Worm (Caenorhabditis elegans): ENCODE results near the gene bec-1.

bec-1 gene

DNA sequence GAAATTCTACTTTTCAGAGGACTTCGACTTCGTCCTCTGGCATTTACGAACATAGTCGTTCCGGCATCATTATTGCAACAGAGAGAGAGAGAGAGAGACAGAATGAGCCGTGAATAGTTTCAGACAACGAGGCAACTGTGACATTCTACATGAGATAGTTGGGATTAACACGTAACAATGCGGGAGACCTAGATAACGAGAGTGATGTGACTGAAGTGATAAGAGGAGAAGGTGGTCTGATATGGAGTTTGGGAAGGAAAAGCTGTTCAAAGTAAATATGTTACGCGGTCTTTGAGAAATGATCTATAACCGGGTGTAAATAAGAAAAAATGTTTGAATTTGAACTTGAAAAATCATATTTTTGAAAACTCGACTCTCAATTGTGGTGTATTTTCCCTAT lies 4.8 kb downstream of the bec-1 start:
- TF ChIP-seq lin-14 (GFP tag; optimal IDR thresholded peaks at IDR 0.05) (peak; percentile 12), hpl-2 (GFP tag; optimal IDR thresholded peaks at IDR 0.05) (no peak), egl-13 (tag; optimal IDR thresholded peaks at IDR 0.05) (no peak), F16B12.6 (tag; optimal IDR thresholded peaks at IDR 0.05) (no peak), mab-9 (GFP tag; IDR thresholded peaks at IDR 0.05) (no peak), elt-2 (tag; optimal IDR thresholded peaks at IDR 0.05) (peak; percentile 58), ztf-11 (tag; optimal IDR thresholded peaks at IDR 0.05) (no peak), lin-35 (GFP tag; optimal IDR thresholded peaks at IDR 0.05) (peak in 1 of 2 experiments; percentile 24)

DNA sequence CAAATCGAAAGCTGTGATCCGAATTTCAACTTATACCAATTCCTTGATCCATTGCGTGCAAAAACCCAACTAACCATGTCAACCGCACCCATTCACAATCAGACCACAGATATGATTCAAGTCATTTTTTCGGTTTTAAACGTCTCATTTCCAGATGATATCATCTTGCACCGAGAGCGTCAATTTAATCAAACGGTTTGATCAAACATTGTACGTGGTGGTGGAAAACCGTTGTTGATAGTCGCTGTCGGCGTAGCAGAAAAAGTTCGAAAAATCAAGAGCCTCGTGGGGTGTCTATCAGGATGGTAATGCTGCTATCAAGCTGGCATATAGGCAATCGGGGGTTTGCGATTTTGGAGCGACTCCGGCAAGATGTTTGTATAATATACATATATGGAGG lies 5.3 kb downstream of the bec-1 start:
- peak in 1 of 2 experiments; percentile 3 for TF ChIP-seq mdl-1 (tag; optimal IDR thresholded peaks at IDR 0.05)
- TF ChIP-seq pax-3 (tag; optimal IDR thresholded peaks at IDR 0.05): no peak
- TF ChIP-seq C04F5.9 (tag; optimal IDR thresholded peaks at IDR 0.05): no peak
- no peak for TF ChIP-seq snu-23 (GFP tag; optimal IDR thresholded peaks at IDR 0.05)
- no peak for TF ChIP-seq lin-15B (tag; optimal IDR thresholded peaks at IDR 0.05)
- TF ChIP-seq elt-2 (tag; optimal IDR thresholded peaks at IDR 0.05): peak; percentile 57
- no peak for TF ChIP-seq ceh-8 (GFP tag; optimal IDR thresholded peaks at IDR 0.05)

DNA sequence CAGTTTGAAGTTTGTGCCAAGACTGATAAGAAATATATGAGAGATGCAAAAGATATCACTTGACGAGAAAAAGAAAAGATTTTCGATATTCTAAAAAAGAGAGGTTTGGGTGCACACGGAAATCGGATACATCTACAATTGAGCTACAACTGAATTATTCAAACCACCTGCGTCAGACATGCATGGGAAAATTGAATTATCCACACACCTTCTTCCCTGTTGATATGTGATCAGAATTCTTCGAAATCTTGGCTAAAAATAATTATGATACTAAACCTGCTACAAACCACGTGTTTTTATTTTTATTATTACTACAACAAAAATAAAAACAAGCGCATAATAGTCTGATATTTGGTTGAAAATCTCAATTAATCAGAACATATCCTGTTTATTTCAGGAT lies 6.0 kb downstream of the bec-1 start:
- TF ChIP-seq fkh-8 (tag; optimal IDR thresholded peaks at IDR 0.05) (peak; percentile 72), unc-86 (tag; optimal IDR thresholded peaks at IDR 0.05) (peak; percentile 24), efl-1 (optimal IDR thresholded peaks at IDR 0.05) (no peak), efl-1 (GFP tag; optimal IDR thresholded peaks at IDR 0.05 in 1 of 2) (peak in 1 of 2 experiments; percentile 67), blmp-1 (tag; optimal IDR thresholded peaks at IDR 0.05) (no peak), elt-2 (tag; optimal IDR thresholded peaks at IDR 0.05) (peak; percentile 19), nhr-76 (tag; optimal IDR thresholded peaks at IDR 0.05) (no peak), lin-35 (GFP tag; optimal IDR thresholded peaks at IDR 0.05) (no peak), hlh-4 (tag; optimal IDR thresholded peaks at IDR 0.05) (peak; percentile 30), mdl-1 (tag; optimal IDR thresholded peaks at IDR 0.05) (no peak), nhr-71 (tag; optimal IDR thresholded peaks at IDR 0.05) (peak; percentile 69), nhr-47 (tag; optimal IDR thresholded peaks at IDR 0.05) (peak; percentile 63), sptf-1 (tag; optimal IDR thresholded peaks at IDR 0.05) (no peak), lin-14 (GFP tag; optimal IDR thresholded peaks at IDR 0.05) (peak; percentile 23), swsn-7 (tag; optimal IDR thresholded peaks at IDR 0.05) (peak; percentile 23), lin-15B (tag; optimal IDR thresholded peaks at IDR 0.05) (no peak), nhr-20 (tag; optimal IDR thresholded peaks at IDR 0.05) (peak; percentile 31), ces-1 (GFP tag; optimal IDR thresholded peaks at IDR 0.05) (no peak), dsc-1 (tag; optimal IDR thresholded peaks at IDR 0.05) (peak; percentile 59)

DNA sequence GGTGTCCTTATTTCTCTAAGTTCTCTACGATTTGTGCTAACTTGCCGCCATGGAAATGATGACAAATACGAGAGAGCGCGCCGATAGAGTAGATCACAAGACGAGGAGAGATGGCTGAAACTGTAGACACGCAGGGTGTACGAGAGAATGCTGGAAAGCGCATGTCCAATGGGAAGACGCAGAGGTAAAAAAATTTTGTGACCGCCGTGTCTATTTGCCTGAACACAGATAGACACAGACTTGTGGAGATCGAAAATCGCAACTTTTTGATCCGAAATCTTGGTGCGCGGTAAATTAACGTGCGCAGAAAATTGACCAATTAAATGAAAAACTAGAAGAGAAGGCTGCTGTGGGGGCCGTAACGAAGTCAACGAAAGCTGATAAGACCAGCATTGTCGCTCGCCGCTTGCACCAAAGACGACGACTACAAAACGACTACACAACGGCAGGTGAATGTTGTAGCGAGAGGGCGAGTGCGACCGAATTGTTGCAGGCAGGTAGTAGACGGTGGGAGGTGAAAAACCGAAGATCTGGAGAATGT lies 7.0 kb downstream of the bec-1 start:
- TF ChIP-seq nhr-90 (tag; optimal IDR thresholded peaks at IDR 0.05; ENCODE audit: poor library complexity): peak; percentile 88
- peak; percentile 71 for TF ChIP-seq rnt-1 (tag; optimal IDR thresholded peaks at IDR 0.05)
- TF ChIP-seq nhr-85 (tag): peak; percentile 99
- no peak for TF ChIP-seq ceh-63 (GFP tag; optimal IDR thresholded peaks at IDR 0.05)
- no peak for TF ChIP-seq unc-30 (tag; optimal IDR thresholded peaks at IDR 0.05)
- no peak for TF ChIP-seq ztf-11 (tag; optimal IDR thresholded peaks at IDR 0.05)
- no peak for TF ChIP-seq mef-2 (tag; optimal IDR thresholded peaks at IDR 0.05)
- TF ChIP-seq sox-4 (tag; optimal IDR thresholded peaks at IDR 0.05): no peak
- no peak for TF ChIP-seq Y116A8C.19 (tag; optimal IDR thresholded peaks at IDR 0.05; ENCODE audit: borderline replicate concordance)
- peak; percentile 60 for TF ChIP-seq C16A3.4 (tag; optimal IDR thresholded peaks at IDR 0.05)
- peak; percentile 92 for TF ChIP-seq tbx-2 (tag; optimal IDR thresholded peaks at IDR 0.05)
- TF ChIP-seq dpl-1 (GFP tag; optimal IDR thresholded peaks at IDR 0.05): peak; percentile 48 to 68 (median 54)
- TF ChIP-seq C34B4.2 (tag; optimal IDR thresholded peaks at IDR 0.05): no peak
- peak; percentile 1 for TF ChIP-seq unc-86 (tag; optimal IDR thresholded peaks at IDR 0.05)
- peak; percentile 70 for TF ChIP-seq lin-13 (GFP tag; optimal IDR thresholded peaks at IDR 0.05)
- TF ChIP-seq mdl-1 (tag; optimal IDR thresholded peaks at IDR 0.05): peak in 1 of 2 experiments; percentile 82
- no peak for TF ChIP-seq unc-62 (GFP tag; optimal IDR thresholded peaks at IDR 0.05)
- no peak for TF ChIP-seq egl-13 (tag; optimal IDR thresholded peaks at IDR 0.05)
- no peak for TF ChIP-seq nhr-76 (tag; optimal IDR thresholded peaks at IDR 0.05)
- peak; percentile 4 for TF ChIP-seq unc-130 (tag; optimal IDR thresholded peaks at IDR 0.05)
- peak; percentile 81 for TF ChIP-seq swsn-7 (tag; optimal IDR thresholded peaks at IDR 0.05)
- no peak for TF ChIP-seq skn-1 (tag; optimal IDR thresholded peaks at IDR 0.05)
- no peak for TF ChIP-seq hpl-2 (GFP tag; optimal IDR thresholded peaks at IDR 0.05)
- no peak for TF ChIP-seq pqm-1 (tag; optimal IDR thresholded peaks at IDR 0.05)
- TF ChIP-seq blmp-1 (tag; optimal IDR thresholded peaks at IDR 0.05): peak; percentile 83
- TF ChIP-seq elt-2 (tag; optimal IDR thresholded peaks at IDR 0.05): no peak
- peak; percentile 69 to 79 for TF ChIP-seq lin-35 (GFP tag; optimal IDR thresholded peaks at IDR 0.05)
- TF ChIP-seq lir-3 (tag; optimal IDR thresholded peaks at IDR 0.05; ENCODE audit: poor library complexity): peak; percentile 47
